Fruit fly (Drosophila melanogaster): ENCODE data around the gene CG43145.

Gene CG43145

dm6 chr2L:3712949-3713416 is 11.4 kb downstream of the CG43145 start, which contains the start of the genes CG31955 and CG2818 (continued):
- TF ChIP-seq hbn (GFP tag; IDR thresholded peaks at IDR 0.05; ENCODE audit: partially characterized antibody) = peak; percentile 59
- 0 out of 2 replicates have a peak, but pooled peaks have one; percentile 16 for TF ChIP-seq CG42726 (GFP tag; IDR thresholded peaks at IDR 0.05; ENCODE audit: partially characterized antibody)
- TF ChIP-seq chinmo (GFP tag; IDR thresholded peaks at IDR 0.05; ENCODE audit: partially characterized antibody) = 0 out of 4 replicates have a peak, but pooled peaks have one; percentile 10

- TF ChIP-seq grau (tag; optimal IDR thresholded peaks at IDR 0.05) = peak; percentile 88
- TF ChIP-seq BEAF-32 (GFP tag; optimal IDR thresholded peaks at IDR 0.05) = no peak
- no peak for TF ChIP-seq CG42726 (GFP tag; IDR thresholded peaks at IDR 0.05; ENCODE audit: partially characterized antibody)
- TF ChIP-seq NfI (GFP tag; optimal IDR thresholded peaks at IDR 0.05) = no peak
- TF ChIP-seq CG4328 (GFP tag; optimal IDR thresholded peaks at IDR 0.05) = no peak
- no peak for TF ChIP-seq Blimp-1 (GFP tag; optimal IDR thresholded peaks at IDR 0.05)
- peak; percentile 18; the same call in 1 of the 2 replicates for TF ChIP-seq ap (GFP tag; IDR thresholded peaks at IDR 0.05)
- no peak for TF ChIP-seq ERR (GFP tag; optimal IDR thresholded peaks at IDR 0.05)
- no peak for TF ChIP-seq Six4 (GFP tag; optimal IDR thresholded peaks at IDR 0.05)
- no peak for TF ChIP-seq gt (GFP tag; IDR thresholded peaks at IDR 0.05)
- no peak for TF ChIP-seq CG17359 (tag; optimal IDR thresholded peaks at IDR 0.05)
- TF ChIP-seq sens (GFP tag) = peak; percentile 43
- TF ChIP-seq Jarid2 (GFP tag; optimal IDR thresholded peaks at IDR 0.05) = no peak
- peak in 1 of 2 experiments; percentile 13 for TF ChIP-seq Trl (optimal IDR thresholded peaks at IDR 0.05)
- TF ChIP-seq Trl (GFP tag; optimal IDR thresholded peaks at IDR 0.05) = no peak
- TF ChIP-seq NFAT (GFP tag; IDR thresholded peaks at IDR 0.05) = no peak
- peak in 1 of 2 experiments; percentile 89 for TF ChIP-seq eve (GFP tag; optimal IDR thresholded peaks at IDR 0.05)
- 0 out of 2 replicates have a peak, but pooled peaks have one; percentile 8 for TF ChIP-seq Atf6 (GFP tag; IDR thresholded peaks at IDR 0.05)
- TF ChIP-seq Dref (GFP tag; IDR thresholded peaks at IDR 0.05) = no peak
- no peak for TF ChIP-seq H15 (GFP tag; IDR thresholded peaks at IDR 0.05)
- TF ChIP-seq Pdp1 (GFP tag; optimal IDR thresholded peaks at IDR 0.05) = peak in 1 of 2 experiments; percentile 77
- no peak for TF ChIP-seq CG12744 (GFP tag; optimal IDR thresholded peaks at IDR 0.05)
- 0 out of 3 replicates have a peak, but pooled peaks have one; percentile 26 for TF ChIP-seq CG2199 (GFP tag; IDR thresholded peaks at IDR 0.05)
- no peak for TF ChIP-seq Dip3 (GFP tag; optimal IDR thresholded peaks at IDR 0.05)
- no peak for TF ChIP-seq Ssrp (tag; optimal IDR thresholded peaks at IDR 0.05)
- no peak for TF ChIP-seq Lim3 (GFP tag; IDR thresholded peaks at IDR 0.05)
- no peak for TF ChIP-seq disco-r (GFP tag; optimal IDR thresholded peaks at IDR 0.05)
- no peak for TF ChIP-seq TFAM (GFP tag; optimal IDR thresholded peaks at IDR 0.05)
- TF ChIP-seq dpn (GFP tag; optimal IDR thresholded peaks at IDR 0.05) = no peak
These were observed 12.0 kb downstream of the CG43145 start for dm6 chr2L:3713545-3714156.

DNA sequence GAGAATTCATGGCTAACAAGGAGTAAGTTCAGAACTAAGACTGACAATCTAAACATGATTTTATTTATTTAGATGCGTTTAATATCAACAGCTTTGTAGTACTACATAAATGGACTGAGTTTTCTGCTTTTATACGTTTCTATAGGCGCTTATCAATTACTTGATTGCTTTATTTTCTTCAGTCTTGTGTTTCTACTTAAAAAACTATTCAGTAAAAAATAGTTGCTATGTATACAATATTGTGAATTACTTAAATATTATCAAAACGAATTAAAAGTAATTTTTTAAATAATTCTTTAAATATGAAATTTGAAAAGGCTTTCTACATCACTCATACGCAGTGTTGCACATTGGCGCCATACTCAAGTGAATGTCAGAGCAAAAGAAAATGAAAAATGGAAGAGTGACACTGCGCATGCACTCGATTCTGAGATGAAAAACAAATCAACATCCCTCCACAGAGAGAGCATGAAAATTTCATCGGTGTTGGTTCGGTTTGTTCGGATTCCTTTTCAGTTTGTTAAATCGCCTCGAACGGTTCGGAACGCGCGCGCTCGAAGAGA is 16.1 kb downstream of the CG43145 start, which contains the start of the genes lectin-24A and Shaw:
TSS of gene lectin-24A (minus strand) at position 101 of the 563 bp plus-strand sequence.
TSS of gene Shaw (plus strand) at position 513 of the 563 bp plus-strand sequence.
- TF ChIP-seq ewg (GFP tag; optimal IDR thresholded peaks at IDR 0.05) (peak; percentile 83), D19B (GFP tag; optimal IDR thresholded peaks at IDR 0.05) (no peak), Eip74EF (GFP tag; optimal IDR thresholded peaks at IDR 0.05) (no peak), CG2116 (GFP tag; optimal IDR thresholded peaks at IDR 0.05) (peak; percentile 48), CG15514 (GFP tag; optimal IDR thresholded peaks at IDR 0.05) (no peak), CG10543 (GFP tag; optimal IDR thresholded peaks at IDR 0.05) (no peak), pfk (GFP tag; optimal IDR thresholded peaks at IDR 0.05) (no peak), CG3838 (GFP tag; optimal IDR thresholded peaks at IDR 0.05) (no peak), Optix (GFP tag; IDR thresholded peaks at IDR 0.05) (no peak), Scr (GFP tag; IDR thresholded peaks at IDR 0.05; ENCODE audit: partially characterized antibody) (no peak), CG9876 (GFP tag; optimal IDR thresholded peaks at IDR 0.05) (no peak), pzg (GFP tag; optimal IDR thresholded peaks at IDR 0.05) (peak; percentile 2), CTCF (GFP tag; optimal IDR thresholded peaks at IDR 0.05) (no peak), psq (GFP tag; optimal IDR thresholded peaks at IDR 0.05) (peak; percentile 31), dmrt11E (tag; optimal IDR thresholded peaks at IDR 0.05) (no peak), Lim3 (GFP tag; IDR thresholded peaks at IDR 0.05) (no peak), Bdp1 (GFP tag; optimal IDR thresholded peaks at IDR 0.05) (no peak), CG7556 (GFP tag; optimal IDR thresholded peaks at IDR 0.05) (no peak)
